Worm (Caenorhabditis elegans) whole organism, L1 larva: Measurements from ENCODE around the gene pals-18.

Source experiments
- Y116A8C.19 ChIP-seq: sonication (generic microtip); optimal IDR thresholded peaks from 2 replicates; lab custom pipeline; 2016; ENCODE audit warnings: missing compliant biosample characterization, missing genetic modification characterization, borderline replicate concordance
- elt-2 ChIP-seq: sonication (generic microtip); optimal IDR thresholded peaks from 2 replicates; lab custom pipeline; 2016; ENCODE audit warnings: missing genetic modification characterization, mild to moderate bottlenecking, inconsistent platforms, missing compliant biosample characterization, missing genetic modification reagents
- elt-3 ChIP-seq, 6 experiments: fragments of 150-350 bp in 1 of 6; sonication (generic microtip); optimal IDR thresholded peaks; 2 replicates each; lab custom pipeline; 2017 to 2018; ENCODE audit warnings: missing biosample characterization in 6 of 6, missing genetic modification characterization in 6 of 6, inconsistent platforms in 1 of 6
- hlh-17 ChIP-seq: fragments of 200-800 bp; sonication (Bioruptor generic); optimal IDR thresholded peaks from 2 replicates; lab custom pipeline; 2018; ENCODE audit warnings: missing genetic modification characterization, mild to moderate bottlenecking, missing compliant biosample characterization, moderate library complexity, borderline replicate concordance
- lsy-2 ChIP-seq, 2 experiments: fragments of 150-350 bp; optimal IDR thresholded peaks; 2 replicates each; lab custom pipeline; 2014; ENCODE audit warnings: missing biosample characterization in 2 of 2, missing genetic modification characterization in 2 of 2
- mep-1 ChIP-seq: fragments of 150-350 bp; optimal IDR thresholded peaks from 2 replicates; lab custom pipeline; 2014; ENCODE audit warnings: missing biosample characterization, missing genetic modification characterization
- nhr-12 ChIP-seq: sonication (generic microtip); optimal IDR thresholded peaks from 2 replicates; lab custom pipeline; 2017; ENCODE audit warnings: missing biosample characterization, missing genetic modification characterization
- nhr-237 ChIP-seq: fragments of 150-350 bp; optimal IDR thresholded peaks from 2 replicates; lab custom pipeline; 2014; ENCODE audit warnings: missing biosample characterization, missing genetic modification characterization
- nhr-28 ChIP-seq: fragments of 150-350 bp; optimal IDR thresholded peaks from 2 replicates; lab custom pipeline; 2014; ENCODE audit warnings: missing biosample characterization, missing genetic modification characterization
- nhr-76 ChIP-seq: sonication (generic microtip); optimal IDR thresholded peaks from 2 replicates; lab custom pipeline; 2017; ENCODE audit warnings: missing biosample characterization, missing genetic modification characterization
- rnt-1 ChIP-seq: sonication (generic microtip); optimal IDR thresholded peaks from 2 replicates; lab custom pipeline; 2016; ENCODE audit warnings: mild to moderate bottlenecking, missing genetic modification characterization, moderate library complexity, missing compliant biosample characterization
- snpc-4 ChIP-seq: fragments of 150-350 bp; optimal IDR thresholded peaks from 2 replicates; lab custom pipeline; 2014; ENCODE audit warnings: missing biosample characterization, missing genetic modification characterization
- ztf-11 ChIP-seq, 2 experiments: sonication (generic microtip); optimal IDR thresholded peaks; 2 replicates each; lab custom pipeline; 2016 to 2017; ENCODE audit warnings: missing genetic modification characterization in 2 of 2, missing biosample characterization in 1 of 2, missing compliant biosample characterization in 1 of 2

ce11 chrIII:1427126-1427525, 23.9 kb downstream of the pals-18 start, which contains the start of gene lelo-2:
- no peak for TF ChIP-seq nhr-76 (tag; lab: Kevin White, UChicago)
- TF ChIP-seq snpc-4 (tag; lab: Kevin White, UChicago), result no peak
- TF ChIP-seq rnt-1 (tag; lab: Kevin White, UChicago), result no peak
- no peak for TF ChIP-seq elt-2 (tag; lab: Kevin White, UChicago)
- no peak for TF ChIP-seq lsy-2 (tag; optimal IDR thresholded peaks at IDR 0.05; lab: Kevin White, UChicago)
- TF ChIP-seq nhr-237 (tag; lab: Kevin White, UChicago), result no peak
- no peak for TF ChIP-seq hlh-17
- no peak for TF ChIP-seq Y116A8C.19 (tag; lab: Kevin White, UChicago)
- TF ChIP-seq nhr-28 (tag; lab: Kevin White, UChicago), result no peak
- TF ChIP-seq elt-3 (tag; optimal IDR thresholded peaks at IDR 0.05; lab: Kevin White, UChicago), result no peak
- TF ChIP-seq ztf-11 (tag; optimal IDR thresholded peaks at IDR 0.05; lab: Kevin White, UChicago), result no peak
- no peak for TF ChIP-seq mep-1
- TF ChIP-seq nhr-12 (tag; lab: Kevin White, UChicago), result no peak
